Worm (Caenorhabditis elegans) whole organism, midembryonic: ENCODE data around the gene algn-8.

Experiments
- T22C8.4 ChIP-seq: fragments of 200-800 bp; sonication (Bioruptor generic); IDR thresholded peaks from 2 replicates; pipeline ENCODE4 v1.3.6; 2022; ENCODE audit warnings: missing genetic modification characterization, missing compliant biosample characterization
- cog-1 ChIP-seq: sonication (generic microtip); optimal IDR thresholded peaks from 2 replicates; lab custom pipeline; 2016; ENCODE audit warnings: missing genetic modification characterization, missing compliant biosample characterization
- flt-1 ChIP-seq: fragments of 200-800 bp; sonication (Bioruptor generic); IDR thresholded peaks from 2 replicates; pipeline ENCODE4 v1.3.6; 2022; ENCODE audit warnings: missing genetic modification characterization, missing compliant biosample characterization
- klf-2 ChIP-seq: fragments of 200-800 bp; sonication (Bioruptor generic); conservative IDR thresholded peaks from 2 replicates; pipeline ENCODE4 v1.3.6; 2022; ENCODE audit warnings: missing genetic modification reagents, missing genetic modification characterization, missing compliant biosample characterization
- med-1 ChIP-seq: sonication (generic microtip); optimal IDR thresholded peaks from 2 replicates; lab custom pipeline; 2017; ENCODE audit warnings: missing genetic modification characterization, mild to moderate bottlenecking, missing compliant biosample characterization, antibody characterized with exemption, missing genetic modification reagents; ENCODE audit not compliant: insufficient read depth
- ref-1 ChIP-seq: fragments of 200-800 bp; sonication (Bioruptor generic); conservative IDR thresholded peaks from 2 replicates; pipeline ENCODE4 v1.3.6; 2022; ENCODE audit warnings: missing genetic modification reagents, missing genetic modification characterization, missing compliant biosample characterization
- tab-1 ChIP-seq: fragments of 200-800 bp; sonication (Bioruptor generic); IDR thresholded peaks from 2 replicates; pipeline ENCODE4 v1.3.6; 2022; ENCODE audit warnings: missing genetic modification characterization, missing compliant biosample characterization
- ztf-23 ChIP-seq: fragments of 200-800 bp; sonication (Bioruptor generic); IDR thresholded peaks from 2 replicates; pipeline ENCODE4 v1.3.6; 2022; ENCODE audit warnings: missing genetic modification reagents, missing genetic modification characterization, missing compliant biosample characterization
- ztf-29 ChIP-seq: fragments of 200-800 bp; sonication (Bioruptor generic); IDR thresholded peaks from 2 replicates; pipeline ENCODE4 v1.3.6; 2022; ENCODE audit warnings: missing genetic modification reagents, missing genetic modification characterization, missing compliant biosample characterization

The algn-8 gene

ce11 chrII:9891031-9891689 lies 4.9 kb upstream of the algn-8 start, which contains the start of gene vgln-1:
Gene vgln-1, minus strand, starts transcription at chrII:9891081.
- no peak for TF ChIP-seq ztf-23 (GFP tag; lab: Robert Waterston, UW)

ce11 chrII:9888549-9888948 lies 2.3 kb upstream of the algn-8 start:
- TF ChIP-seq med-1 (GFP tag; lab: Kevin White, UChicago) (no peak), cog-1 (tag; lab: Kevin White, UChicago) (no peak), tab-1 (no peak), ztf-23 (GFP tag; lab: Robert Waterston, UW) (no peak), ztf-29 (GFP tag; lab: Robert Waterston, UW) (no peak), klf-2 (GFP tag; lab: Robert Waterston, UW) (no peak), T22C8.4 (GFP tag; lab: Robert Waterston, UW) (no peak), ref-1 (GFP tag; lab: Robert Waterston, UW) (no peak), flt-1 (GFP tag; lab: Robert Waterston, UW) (no peak)

- TF ChIP-seq flt-1 (GFP tag; lab: Robert Waterston, UW) (no peak), cog-1 (tag; lab: Kevin White, UChicago) (no peak)
These were observed 5.4 kb downstream of the algn-8 start, which contains the start of gene C08H9.15 for ce11 chrII:9880826-9881225. Gene C08H9.15, plus strand, starts transcription at chrII:9881193.

ce11 chrII:9879815-9880214 lies 6.4 kb downstream of the algn-8 start:
- TF ChIP-seq klf-2 (GFP tag; lab: Robert Waterston, UW) = no peak
- TF ChIP-seq flt-1 (GFP tag; lab: Robert Waterston, UW) = no peak
- no peak for TF ChIP-seq tab-1
- no peak for TF ChIP-seq cog-1 (tag; lab: Kevin White, UChicago)

DNA sequence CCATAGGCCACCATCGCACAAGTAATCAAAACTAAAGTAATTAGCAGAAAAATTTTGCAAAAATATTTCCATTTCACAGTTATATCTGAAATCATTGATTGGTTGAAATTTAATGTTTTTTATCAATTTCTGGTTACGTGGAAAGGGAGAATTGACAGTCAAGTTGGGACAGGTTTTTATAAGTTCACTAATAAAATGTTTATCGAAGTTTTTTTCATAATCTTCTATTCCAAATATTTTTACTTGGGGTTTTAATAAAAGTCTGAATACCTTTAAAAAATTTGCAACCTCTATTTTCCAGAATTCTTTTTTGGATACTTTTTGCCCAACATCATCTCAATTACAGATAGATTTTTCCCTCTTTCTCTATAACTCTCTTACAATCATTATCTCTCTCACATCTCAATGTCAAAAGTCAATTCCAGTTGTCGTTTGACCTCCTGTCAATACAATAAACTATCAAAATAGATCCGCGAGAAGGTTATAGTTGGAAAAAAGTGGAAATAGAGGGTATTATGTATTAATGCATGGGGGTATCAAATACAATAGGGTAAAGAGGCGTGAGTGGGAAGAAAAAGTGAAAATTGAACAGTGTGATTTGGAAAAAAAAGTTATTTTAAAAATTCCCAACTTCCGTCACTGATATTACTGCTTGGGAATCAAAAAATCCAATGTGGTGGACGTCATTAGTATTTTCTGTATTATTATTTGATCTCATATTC lies 11.6 kb downstream of the algn-8 start, which contains the start of the genes chil-2 and ctsa-3.2:
TSS of gene chil-2 (minus strand) at position 101 of the 722 bp plus-strand sequence.
TSS of gene ctsa-3.2 (plus strand) at position 672 of the 722 bp plus-strand sequence.
- no peak for TF ChIP-seq flt-1 (GFP tag; lab: Robert Waterston, UW)
- no peak for TF ChIP-seq tab-1
- TF ChIP-seq cog-1 (tag; lab: Kevin White, UChicago) = no peak
- TF ChIP-seq klf-2 (GFP tag; lab: Robert Waterston, UW) = no peak
- no peak for TF ChIP-seq T22C8.4 (GFP tag; lab: Robert Waterston, UW)
- TF ChIP-seq ref-1 (GFP tag; lab: Robert Waterston, UW) = no peak
- TF ChIP-seq ztf-29 (GFP tag; lab: Robert Waterston, UW) = no peak
- TF ChIP-seq ztf-23 (GFP tag; lab: Robert Waterston, UW) = no peak
- no peak for TF ChIP-seq med-1 (GFP tag; lab: Kevin White, UChicago)

- TF ChIP-seq ref-1 (GFP tag; lab: Robert Waterston, UW) (no peak), tab-1 (no peak), ztf-23 (GFP tag; lab: Robert Waterston, UW) (no peak), flt-1 (GFP tag; lab: Robert Waterston, UW) (no peak), klf-2 (GFP tag; lab: Robert Waterston, UW) (no peak), med-1 (GFP tag; lab: Kevin White, UChicago) (no peak), ztf-29 (GFP tag; lab: Robert Waterston, UW) (no peak), cog-1 (tag; lab: Kevin White, UChicago) (no peak), T22C8.4 (GFP tag; lab: Robert Waterston, UW) (no peak)
These were observed 13.3 kb downstream of the algn-8 start, which contains the start of gene chil-8 for ce11 chrII:9872961-9873360. Gene chil-8, minus strand, starts transcription at chrII:9873061.

DNA sequence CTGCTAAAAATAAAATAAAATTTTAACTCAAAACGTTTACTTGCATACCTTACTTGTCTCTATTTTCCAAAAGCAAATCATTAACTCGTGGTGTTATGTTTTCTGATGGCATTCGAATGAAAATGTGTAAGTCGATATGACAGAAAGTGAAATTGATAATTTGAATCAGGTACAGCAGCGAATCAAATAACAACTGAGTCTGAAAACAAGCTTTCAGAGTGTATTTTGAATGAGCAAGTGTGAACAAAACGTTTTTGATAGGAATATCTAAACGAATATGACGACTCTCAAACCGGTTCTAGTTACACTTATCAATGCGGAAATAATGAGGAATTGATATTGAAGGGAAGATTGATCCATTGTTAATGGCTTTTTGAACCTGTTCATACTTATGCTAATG lies 15.2 kb downstream of the algn-8 start, which contains the start of gene chil-7:
TSS of gene chil-7 (minus strand) at position 112 of the 400 bp plus-strand sequence.
- TF ChIP-seq ztf-23 (GFP tag; lab: Robert Waterston, UW) (no peak), flt-1 (GFP tag; lab: Robert Waterston, UW) (no peak), tab-1 (no peak), ztf-29 (GFP tag; lab: Robert Waterston, UW) (no peak), klf-2 (GFP tag; lab: Robert Waterston, UW) (no peak), cog-1 (tag; lab: Kevin White, UChicago) (no peak), med-1 (GFP tag; lab: Kevin White, UChicago) (no peak), T22C8.4 (GFP tag; lab: Robert Waterston, UW) (no peak), ref-1 (GFP tag; lab: Robert Waterston, UW) (no peak)

DNA sequence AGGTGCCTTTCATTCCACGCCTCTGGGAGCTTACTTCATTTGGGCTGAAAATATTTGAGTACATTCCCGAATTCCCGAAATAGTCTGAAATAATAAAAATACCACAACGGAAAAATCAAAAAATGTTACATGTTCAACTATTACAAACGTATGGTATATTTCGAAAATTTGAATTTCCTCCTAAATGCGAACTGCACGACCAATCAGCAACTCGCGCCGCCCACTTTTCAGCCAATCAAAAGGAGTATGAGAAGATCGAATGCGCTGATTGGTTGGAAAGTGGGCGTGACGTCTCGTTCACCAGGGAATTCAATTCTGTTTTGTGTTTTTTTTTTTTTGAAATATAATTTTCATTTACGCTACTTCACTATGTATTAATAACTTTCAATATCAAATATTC lies 17.5 kb downstream of the algn-8 start, which contains the start of gene old-1:
TSS of gene old-1 (minus strand) at position 50 of the 400 bp plus-strand sequence.
- TF ChIP-seq flt-1 (GFP tag; lab: Robert Waterston, UW) = no peak
- TF ChIP-seq med-1 (GFP tag; lab: Kevin White, UChicago) = no peak
- no peak for TF ChIP-seq ztf-29 (GFP tag; lab: Robert Waterston, UW)
- no peak for TF ChIP-seq ref-1 (GFP tag; lab: Robert Waterston, UW)
- TF ChIP-seq T22C8.4 (GFP tag; lab: Robert Waterston, UW) = no peak
- TF ChIP-seq tab-1 = no peak
- no peak for TF ChIP-seq ztf-23 (GFP tag; lab: Robert Waterston, UW)
- no peak for TF ChIP-seq cog-1 (tag; lab: Kevin White, UChicago)
- no peak for TF ChIP-seq klf-2 (GFP tag; lab: Robert Waterston, UW)

DNA sequence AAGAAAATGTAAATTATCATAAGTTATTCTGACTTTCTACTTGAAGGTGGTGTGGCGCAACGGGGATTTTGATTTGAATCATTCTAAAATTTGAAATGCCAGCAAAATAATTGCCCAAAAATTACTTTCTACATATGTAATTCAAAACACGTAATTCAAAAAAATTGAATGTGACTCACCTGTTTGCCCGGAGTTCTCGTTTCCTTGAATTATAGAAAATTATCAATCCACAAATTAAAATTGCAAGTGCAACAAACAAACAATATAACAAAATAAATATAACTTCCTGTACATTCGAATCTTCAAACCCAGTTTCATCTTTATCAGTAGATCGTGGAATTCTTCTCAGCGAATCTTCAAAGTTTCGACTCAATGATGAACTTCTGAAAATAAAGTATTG lies 18.0 kb downstream of the algn-8 start:
- no peak for TF ChIP-seq flt-1 (GFP tag; lab: Robert Waterston, UW)
- no peak for TF ChIP-seq ztf-23 (GFP tag; lab: Robert Waterston, UW)
- TF ChIP-seq T22C8.4 (GFP tag; lab: Robert Waterston, UW) = no peak
- TF ChIP-seq klf-2 (GFP tag; lab: Robert Waterston, UW) = no peak
- TF ChIP-seq ztf-29 (GFP tag; lab: Robert Waterston, UW) = no peak
- TF ChIP-seq ref-1 (GFP tag; lab: Robert Waterston, UW) = no peak
- TF ChIP-seq tab-1 = no peak
- TF ChIP-seq med-1 (GFP tag; lab: Kevin White, UChicago) = no peak
- TF ChIP-seq cog-1 (tag; lab: Kevin White, UChicago) = no peak
